Fruit fly (Drosophila melanogaster) whole organism, embryonic: ENCODE measurements around the gene beta'COP.

Experiments used
- BEAF-32 ChIP-seq: fragments of 200-800 bp; sonication (Bioruptor generic); optimal IDR thresholded peaks from 3 replicates; lab custom pipeline; 2017; ENCODE audit warnings: missing biosample characterization, missing genetic modification characterization, mild to moderate bottlenecking, moderate library complexity, missing genetic modification reagents
- CG10979 ChIP-seq: fragments of 200-800 bp; sonication (Bioruptor generic); optimal IDR thresholded peaks from 2 replicates; lab custom pipeline; 2018; ENCODE audit warnings: missing biosample characterization, mild to moderate bottlenecking, missing genetic modification characterization, moderate library complexity
- CG8388 ChIP-seq: fragments of 200-800 bp; sonication (Bioruptor generic); optimal IDR thresholded peaks from 2 replicates; lab custom pipeline; 2019; ENCODE audit warnings: missing biosample characterization, mild to moderate bottlenecking, missing genetic modification characterization, moderate library complexity
- Chrac-16 ChIP-seq: fragments of 200-800 bp; sonication (Bioruptor generic); optimal IDR thresholded peaks from 3 replicates; lab custom pipeline; 2016; ENCODE audit warnings: missing biosample characterization, missing genetic modification characterization
- Scr ChIP-seq: fragments of 200-800 bp; sonication (Bioruptor generic); IDR thresholded peaks from 2 replicates; pipeline ENCODE4 v1.3.6; 2022; ENCODE audit warnings: missing biosample characterization, missing genetic modification characterization; ENCODE audit not compliant: partially characterized antibody
- ftz-f1 ChIP-seq: fragments of 200-800 bp; sonication (Bioruptor generic); optimal IDR thresholded peaks from 2 replicates; lab custom pipeline; 2016; ENCODE audit warnings: missing biosample characterization, missing genetic modification characterization
- hbn ChIP-seq: fragments of 200-800 bp; sonication (Bioruptor generic); IDR thresholded peaks from 2 replicates; pipeline ENCODE4 v1.3.6; 2022; ENCODE audit warnings: missing biosample characterization, missing genetic modification characterization; ENCODE audit not compliant: partially characterized antibody
- tin ChIP-seq: fragments of 200-800 bp; sonication (Bioruptor generic); optimal IDR thresholded peaks from 3 replicates; lab custom pipeline; 2016; ENCODE audit warnings: missing biosample characterization, missing genetic modification characterization
- ttk ChIP-seq: fragments of 200-800 bp; sonication (Bioruptor generic); IDR thresholded peaks from 2 replicates; pipeline ENCODE4 v2.1.2; 2022; ENCODE audit warnings: missing biosample characterization, missing genetic modification characterization

- TF ChIP-seq ftz-f1 (GFP tag; lab: Kevin White, UChicago) (no peak), Scr (GFP tag; lab: Robert Waterston, UW) (no peak), CG10979 (no peak), ttk (GFP tag; lab: Robert Waterston, UW) (no peak), BEAF-32 (GFP tag; lab: Kevin White, UChicago) (no peak), Chrac-16 (GFP tag; lab: Kevin White, UChicago) (no peak), hbn (GFP tag; lab: Robert Waterston, UW) (no peak), CG8388 (GFP tag; lab: Kevin White, UChicago) (no peak), tin (no peak)
Observed at dm6 chr2L:13430919-13431502, 52.3 kb downstream of the beta'COP start.
